Fruit fly (Drosophila melanogaster): ENCODE results near the gene CG10576.

dm6 chr3L:5770113-5770798 is 4.8 kb upstream of the CG10576 start:
- TF ChIP-seq CG31627 (GFP tag; optimal IDR thresholded peaks at IDR 0.05) (no peak), Blimp-1 (GFP tag; optimal IDR thresholded peaks at IDR 0.05) (peak; percentile 52), CG11762 (GFP tag; optimal IDR thresholded peaks at IDR 0.05; ENCODE audit: insufficient read depth) (peak; percentile 53), CG11294 (GFP tag; IDR thresholded peaks at IDR 0.05) (no peak), achi (GFP tag; optimal IDR thresholded peaks at IDR 0.05) (peak; percentile 39), Ets21C (GFP tag; optimal IDR thresholded peaks at IDR 0.05) (no peak), dsx (GFP tag; optimal IDR thresholded peaks at IDR 0.05; ENCODE audit: poor library complexity, severe bottlenecking) (peak; percentile 62), CG4318 (GFP tag; optimal IDR thresholded peaks at IDR 0.05) (no peak), CG9139 (GFP tag; optimal IDR thresholded peaks at IDR 0.05) (peak; percentile 94), Hr39 (GFP tag; optimal IDR thresholded peaks at IDR 0.05) (no peak), lz (GFP tag; optimal IDR thresholded peaks at IDR 0.05) (no peak), CG34406 (GFP tag; optimal IDR thresholded peaks at IDR 0.05) (peak; percentile 41)

All from whole organism, prepupa.